Fruit fly (Drosophila melanogaster) whole organism, embryonic: ENCODE results near the gene P5CDh2.
A peak's percentile ranks its signal among the peaks of the same experiment; 100 is the strongest.

ENCODE experiments used
- Awh ChIP-seq: fragments of 200-800 bp; sonication (Bioruptor generic); IDR thresholded peaks from 2 replicates; pipeline ENCODE4, ENCODE4 v1.3.6; 2022; ENCODE audit warnings: missing biosample characterization, missing genetic modification characterization
- Bgb ChIP-seq: fragments of 200-800 bp; sonication (Bioruptor generic); IDR thresholded peaks from 2 replicates; pipeline ENCODE4 v1.3.6; 2022; ENCODE audit warnings: missing biosample characterization, missing genetic modification characterization; ENCODE audit not compliant: partially characterized antibody
- CG11398 ChIP-seq: fragments of 200-800 bp; sonication (Bioruptor generic); optimal IDR thresholded peaks from 2 replicates; lab custom pipeline; 2016; ENCODE audit warnings: missing biosample characterization, missing genetic modification characterization
- CG11504 ChIP-seq: fragments of 200-800 bp; sonication (Bioruptor generic); optimal IDR thresholded peaks from 3 replicates; lab custom pipeline; 2019; ENCODE audit warnings: missing biosample characterization, mild to moderate bottlenecking, missing genetic modification characterization, moderate library complexity
- CG11696 ChIP-seq: fragments of 200-800 bp; sonication (Bioruptor generic); IDR thresholded peaks from 2 replicates; pipeline ENCODE4 v1.3.6; 2022; ENCODE audit warnings: missing biosample characterization, missing genetic modification characterization
- CG12071 ChIP-seq: fragments of 200-800 bp; sonication (Bioruptor generic); optimal IDR thresholded peaks from 3 replicates; lab custom pipeline; 2018; ENCODE audit warnings: missing biosample characterization, mild to moderate bottlenecking, missing genetic modification characterization
- CG12219 ChIP-seq: fragments of 200-800 bp; sonication (Bioruptor generic); optimal IDR thresholded peaks from 3 replicates; lab custom pipeline; 2018; ENCODE audit warnings: missing biosample characterization, mild to moderate bottlenecking, missing genetic modification characterization
- CG12659 ChIP-seq: fragments of 200-800 bp; sonication (Bioruptor generic); optimal IDR thresholded peaks from 3 replicates; lab custom pipeline; 2017; ENCODE audit warnings: mild to moderate bottlenecking, missing biosample characterization, missing genetic modification reagents, missing genetic modification characterization
- CG14710 ChIP-seq: fragments of 200-800 bp; sonication (Bioruptor generic); optimal IDR thresholded peaks from 3 replicates; lab custom pipeline; 2019; ENCODE audit warnings: missing biosample characterization, mild to moderate bottlenecking, missing genetic modification characterization, moderate library complexity
- CG15269 ChIP-seq: fragments of 200-800 bp; sonication (Bioruptor generic); optimal IDR thresholded peaks from 2 replicates; lab custom pipeline; 2018; ENCODE audit warnings: missing biosample characterization, mild to moderate bottlenecking, missing genetic modification characterization, moderate library complexity
- CG15696 ChIP-seq: fragments of 200-800 bp; sonication (Bioruptor generic); optimal IDR thresholded peaks from 2 replicates; lab custom pipeline; 2019; ENCODE audit warnings: missing biosample characterization, mild to moderate bottlenecking, missing genetic modification characterization, moderate library complexity
- CG16815 ChIP-seq: fragments of 200-800 bp; sonication (Bioruptor generic); optimal IDR thresholded peaks from 3 replicates; lab custom pipeline; 2017; ENCODE audit warnings: missing biosample characterization, mild to moderate bottlenecking, missing genetic modification characterization
- CG17829 ChIP-seq: fragments of 200-800 bp; optimal IDR thresholded peaks from 2 replicates; lab custom pipeline; 2019; ENCODE audit warnings: missing biosample characterization, mild to moderate bottlenecking, missing genetic modification characterization, moderate library complexity
- CG2678 ChIP-seq: fragments of 200-800 bp; sonication (Bioruptor generic); optimal IDR thresholded peaks from 3 replicates; lab custom pipeline; 2019; ENCODE audit warnings: missing biosample characterization, mild to moderate bottlenecking, missing genetic modification characterization, moderate library complexity
- CG33557 ChIP-seq: fragments of 200-800 bp; sonication (Bioruptor generic); optimal IDR thresholded peaks from 2 replicates; lab custom pipeline; 2019; ENCODE audit warnings: missing biosample characterization, mild to moderate bottlenecking, missing genetic modification characterization, moderate library complexity
- CG34376 ChIP-seq: fragments of 200-800 bp; sonication (Bioruptor generic); optimal IDR thresholded peaks from 2 replicates; lab custom pipeline; 2018; ENCODE audit warnings: missing biosample characterization, mild to moderate bottlenecking, missing genetic modification characterization
- CG7357 ChIP-seq: fragments of 200-800 bp; sonication (Bioruptor generic); IDR thresholded peaks from 3 replicates; pipeline ENCODE4 v1.3.6; 2022; ENCODE audit warnings: missing biosample characterization, missing genetic modification characterization
- CG7839 ChIP-seq: fragments of 200-800 bp; sonication (Bioruptor generic); optimal IDR thresholded peaks from 3 replicates; lab custom pipeline; 2018; ENCODE audit warnings: missing biosample characterization, mild to moderate bottlenecking, missing genetic modification characterization, moderate library complexity
- CG8388 ChIP-seq: fragments of 200-800 bp; sonication (Bioruptor generic); optimal IDR thresholded peaks from 2 replicates; lab custom pipeline; 2019; ENCODE audit warnings: missing biosample characterization, mild to moderate bottlenecking, missing genetic modification characterization, moderate library complexity
- CG8765 ChIP-seq: fragments of 200-800 bp; sonication (Bioruptor generic); IDR thresholded peaks from 2 replicates; pipeline ENCODE4 v1.3.6; 2022; ENCODE audit warnings: missing biosample characterization, missing genetic modification characterization
- CG9437 ChIP-seq: fragments of 200-800 bp; sonication (Bioruptor generic); optimal IDR thresholded peaks from 2 replicates; lab custom pipeline; 2018; ENCODE audit warnings: missing biosample characterization, mild to moderate bottlenecking, missing genetic modification characterization
- Chrac-16 ChIP-seq: fragments of 200-800 bp; sonication (Bioruptor generic); optimal IDR thresholded peaks from 3 replicates; lab custom pipeline; 2016; ENCODE audit warnings: missing biosample characterization, missing genetic modification characterization
- CoRest ChIP-seq: fragments of 200-800 bp; sonication (Bioruptor generic); optimal IDR thresholded peaks from 3 replicates; lab custom pipeline; 2018; ENCODE audit warnings: missing biosample characterization, mild to moderate bottlenecking, missing genetic modification characterization, moderate library complexity
- D ChIP-seq, 2 experiments: fragments of 200-800 bp in 1 of 2; fragments of >200 bp in 1 of 2; sonication (Bioruptor generic) in 1 of 2; optimal IDR thresholded peaks; 2 replicates in 1 of 2; 3 replicates in 1 of 2; lab custom pipeline; 2017; ENCODE audit warnings: mild to moderate bottlenecking in 1 of 2, missing biosample characterization in 1 of 2, missing genetic modification characterization in 1 of 2, missing genetic modification reagents in 1 of 2
- Dek ChIP-seq: fragments of 200-800 bp; sonication (Bioruptor generic); optimal IDR thresholded peaks from 3 replicates; lab custom pipeline; 2019; ENCODE audit warnings: missing biosample characterization, mild to moderate bottlenecking, missing genetic modification characterization, moderate library complexity
- Drgx ChIP-seq: fragments of 200-800 bp; sonication (Bioruptor generic); IDR thresholded peaks from 2 replicates; pipeline ENCODE4 v1.3.6; 2022; ENCODE audit warnings: missing biosample characterization, missing genetic modification characterization
- HLH3B ChIP-seq: fragments of 200-800 bp; sonication (Bioruptor generic); IDR thresholded peaks from 2 replicates; pipeline ENCODE4 v1.3.6; 2022; ENCODE audit warnings: missing biosample characterization, missing genetic modification characterization
- Hr3 ChIP-seq: fragments of 200-800 bp; sonication (Bioruptor generic); optimal IDR thresholded peaks from 3 replicates; lab custom pipeline; 2016; ENCODE audit warnings: missing biosample characterization, missing genetic modification characterization
- Ptx1 ChIP-seq: fragments of 200-800 bp; sonication (Bioruptor generic); IDR thresholded peaks from 2 replicates; pipeline ENCODE4 v1.3.6; 2022; ENCODE audit warnings: missing biosample characterization, missing genetic modification characterization
- Sox100B ChIP-seq: fragments of 200-800 bp; sonication (Bioruptor generic); optimal IDR thresholded peaks from 3 replicates; lab custom pipeline; 2018; ENCODE audit warnings: missing biosample characterization, mild to moderate bottlenecking, missing genetic modification characterization
- Usf ChIP-seq: fragments of 200-800 bp; sonication (Bioruptor generic); optimal IDR thresholded peaks from 2 replicates; lab custom pipeline; 2017; ENCODE audit warnings: missing genotype, missing biosample characterization, missing genetic modification characterization
- Xrp1 ChIP-seq: fragments of 200-800 bp; sonication (Bioruptor generic); IDR thresholded peaks from 2 replicates; pipeline ENCODE4 v1.3.6; 2022; ENCODE audit warnings: missing biosample characterization, missing genetic modification characterization
- btn ChIP-seq: fragments of 200-800 bp; sonication (Bioruptor generic); optimal IDR thresholded peaks from 2 replicates; lab custom pipeline; 2016; ENCODE audit warnings: missing biosample characterization, missing genetic modification characterization
- chinmo ChIP-seq: fragments of 200-800 bp; sonication (Bioruptor generic); IDR thresholded peaks from 4 replicates; pipeline ENCODE4 v1.3.6; 2022; ENCODE audit warnings: missing biosample characterization, missing genetic modification characterization; ENCODE audit not compliant: partially characterized antibody
- dmrt99B ChIP-seq: fragments of 200-800 bp; sonication (Bioruptor generic); optimal IDR thresholded peaks from 2 replicates; lab custom pipeline; 2018; ENCODE audit warnings: missing biosample characterization, mild to moderate bottlenecking, missing genetic modification characterization, moderate library complexity
- eve ChIP-seq, 2 experiments: fragments of >200 bp; optimal IDR thresholded peaks; 2 replicates each; lab custom pipeline; 2017; ENCODE audit warnings: missing biosample characterization in 2 of 2, missing genetic modification characterization in 2 of 2
- gem ChIP-seq: fragments of 200-800 bp; sonication (Bioruptor generic); optimal IDR thresholded peaks from 2 replicates; lab custom pipeline; 2019; ENCODE audit warnings: missing biosample characterization, mild to moderate bottlenecking, missing genetic modification characterization, moderate library complexity
- ken ChIP-seq: fragments of 200-800 bp; sonication (Bioruptor generic); IDR thresholded peaks from 3 replicates; pipeline ENCODE4 v1.3.6; 2022; ENCODE audit warnings: missing biosample characterization, missing genetic modification characterization
- knrl ChIP-seq: fragments of 200-800 bp; sonication (Bioruptor generic); IDR thresholded peaks from 3 replicates; pipeline ENCODE4 v1.3.6; 2022; ENCODE audit warnings: missing biosample characterization, missing genetic modification characterization; ENCODE audit not compliant: partially characterized antibody
- oc ChIP-seq: fragments of 200-800 bp; sonication (Bioruptor generic); optimal IDR thresholded peaks from 2 replicates; lab custom pipeline; 2018; ENCODE audit warnings: missing biosample characterization, mild to moderate bottlenecking, missing genetic modification characterization, moderate library complexity
- odd ChIP-seq: fragments of 200-800 bp; sonication (Bioruptor generic); optimal IDR thresholded peaks from 2 replicates; lab custom pipeline; 2017; ENCODE audit warnings: missing biosample characterization, mild to moderate bottlenecking, missing genetic modification characterization
- pros ChIP-seq: fragments of 200-800 bp; sonication (Bioruptor generic); optimal IDR thresholded peaks from 3 replicates; lab custom pipeline; 2019; ENCODE audit warnings: missing biosample characterization, mild to moderate bottlenecking, missing genetic modification characterization, moderate library complexity
- ranshi ChIP-seq: fragments of 200-800 bp; sonication (Bioruptor generic); IDR thresholded peaks from 2 replicates; pipeline ENCODE4 v1.3.6; 2022; ENCODE audit warnings: missing biosample characterization, missing genetic modification characterization
- sd ChIP-seq: fragments of 200-800 bp; sonication (Bioruptor generic); optimal IDR thresholded peaks from 3 replicates; lab custom pipeline; 2018; ENCODE audit warnings: missing biosample characterization, mild to moderate bottlenecking, missing genetic modification characterization, moderate library complexity
- trem ChIP-seq: fragments of 200-800 bp; optimal IDR thresholded peaks from 3 replicates; lab custom pipeline; 2019; ENCODE audit warnings: missing biosample characterization, mild to moderate bottlenecking, missing genetic modification characterization, moderate library complexity
- twi ChIP-seq: fragments of 200-800 bp; optimal IDR thresholded peaks from 2 replicates; lab custom pipeline; 2019; ENCODE audit warnings: missing biosample characterization, mild to moderate bottlenecking, missing genetic modification characterization, moderate library complexity
- zen ChIP-seq: fragments of 200-800 bp; sonication (Bioruptor generic); optimal IDR thresholded peaks from 3 replicates; lab custom pipeline; 2018; ENCODE audit warnings: missing biosample characterization, mild to moderate bottlenecking, missing genetic modification characterization, moderate library complexity

P5CDh2 gene

dm6 chr3R:21834234-21835070 lies 43.3 kb upstream of the P5CDh2 start (continued):
- TF ChIP-seq chinmo = 0 out of 4 replicates have a peak, but pooled peaks have one; percentile 26
- peak; percentile 7 for TF ChIP-seq CG16815
- peak; percentile 7 for TF ChIP-seq CG2678 (tag; lab: Kevin White, UChicago)
- TF ChIP-seq Chrac-16 (GFP tag; lab: Kevin White, UChicago) = peak; percentile 33
- peak; percentile 49; the same call in 1 of the 2 replicates for TF ChIP-seq Awh (GFP tag; lab: Robert Waterston, UW)
- no peak for TF ChIP-seq zen (tag; lab: Kevin White, UChicago)
- peak; percentile 16 for TF ChIP-seq CG9437
- TF ChIP-seq pros (GFP tag; lab: Kevin White, UChicago) = peak; percentile 77
- TF ChIP-seq CG12071 (GFP tag; lab: Kevin White, UChicago) = no peak
- no peak for TF ChIP-seq CG34376
- TF ChIP-seq Usf (GFP tag; lab: Kevin White, UChicago) = peak; percentile 14
- peak; percentile 25 for TF ChIP-seq Sox100B
- peak; percentile 26 for TF ChIP-seq dmrt99B (tag; lab: Kevin White, UChicago)
- TF ChIP-seq gem (tag; lab: Kevin White, UChicago) = peak; percentile 71
- no peak for TF ChIP-seq CG11398 (GFP tag; lab: Kevin White, UChicago)
- peak; percentile 21 for TF ChIP-seq CG15269 (tag; lab: Kevin White, UChicago)
- TF ChIP-seq Ptx1 = 0 out of 2 replicates have a peak, but pooled peaks have one; percentile 20
- TF ChIP-seq Bgb (GFP tag; lab: Robert Waterston, UW) = no peak
- peak; percentile 26 for TF ChIP-seq CG11504
- peak; percentile 15 for TF ChIP-seq CG12659 (GFP tag; lab: Kevin White, UChicago)
- TF ChIP-seq CG33557 (GFP tag; lab: Kevin White, UChicago) = peak; percentile 50
- TF ChIP-seq knrl = no peak
- no peak for TF ChIP-seq CG11696 (GFP tag; lab: Robert Waterston, UW)
- 0 out of 2 replicates have a peak, but pooled peaks have one; percentile 10 for TF ChIP-seq HLH3B (GFP tag; lab: Robert Waterston, UW)
- no peak for TF ChIP-seq D (optimal IDR thresholded peaks at IDR 0.05; lab: Kevin White, UChicago)
- peak; percentile 27 for TF ChIP-seq D (GFP tag; optimal IDR thresholded peaks at IDR 0.05; lab: Kevin White, UChicago)
- 0 out of 2 replicates have a peak, but pooled peaks have one; percentile 5 for TF ChIP-seq Drgx (GFP tag; lab: Robert Waterston, UW)
- TF ChIP-seq odd (GFP tag; lab: Kevin White, UChicago) = peak; percentile 40
- TF ChIP-seq CG15696 (tag; lab: Kevin White, UChicago) = no peak
- TF ChIP-seq ranshi = no peak
- peak; percentile 24 for TF ChIP-seq Hr3
- TF ChIP-seq CG7357 (GFP tag; lab: Robert Waterston, UW) = 0 out of 3 replicates have a peak, but pooled peaks have one; percentile 8
- TF ChIP-seq CG7839 = peak; percentile 45
- no peak for TF ChIP-seq CG8765 (GFP tag; lab: Robert Waterston, UW)
- no peak for TF ChIP-seq Dek (tag; lab: Kevin White, UChicago)
- peak; percentile 13 for TF ChIP-seq twi
- TF ChIP-seq trem (tag; lab: Kevin White, UChicago) = peak; percentile 1
- peak; percentile 2 for TF ChIP-seq CG14710 (tag; lab: Kevin White, UChicago)
- TF ChIP-seq CG8388 (GFP tag; lab: Kevin White, UChicago) = peak; percentile 67
- peak; percentile 69 for TF ChIP-seq Xrp1 (GFP tag; lab: Robert Waterston, UW)
- TF ChIP-seq CoRest (tag; lab: Kevin White, UChicago) = peak; percentile 30
- TF ChIP-seq oc (tag; lab: Kevin White, UChicago) = peak; percentile 26
- TF ChIP-seq CG17829 (tag; lab: Kevin White, UChicago) = peak; percentile 70
- TF ChIP-seq CG12219 (GFP tag; lab: Kevin White, UChicago) = peak; percentile 8
- no peak for TF ChIP-seq btn (GFP tag; lab: Kevin White, UChicago)
- no peak for TF ChIP-seq ken (GFP tag; lab: Robert Waterston, UW)
- peak in 1 of 2 experiments; percentile 67 for TF ChIP-seq eve (GFP tag; optimal IDR thresholded peaks at IDR 0.05; lab: Kevin White, UChicago)
- TF ChIP-seq sd = no peak
